Worm (Caenorhabditis elegans): ENCODE data around the gene F20C5.5.

DNA sequence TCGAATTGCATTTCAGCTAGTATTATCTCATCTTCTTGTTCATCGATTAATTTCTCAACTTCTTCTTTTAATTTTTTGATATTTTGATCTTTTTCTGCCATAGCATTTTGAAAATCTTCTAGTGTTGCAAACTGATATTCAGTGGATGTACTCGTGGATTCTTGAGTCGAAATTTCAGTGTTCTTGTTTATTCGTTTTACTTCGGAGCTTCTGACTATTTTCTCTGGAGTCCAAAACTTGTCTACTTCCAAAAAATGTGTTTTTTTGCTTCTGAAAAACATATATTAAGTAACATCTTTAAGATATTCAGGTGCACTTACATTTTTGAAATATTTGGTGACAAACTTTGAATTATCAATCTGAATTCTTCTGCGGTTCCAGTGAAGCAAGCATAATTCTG, at the start of gene F20C5.5:
- TF ChIP-seq fkh-10 (GFP tag; optimal IDR thresholded peaks at IDR 0.05) (no peak), lin-39 (tag; optimal IDR thresholded peaks at IDR 0.05) (no peak), pha-4 (tag; optimal IDR thresholded peaks at IDR 0.05) (no peak), pqm-1 (tag; optimal IDR thresholded peaks at IDR 0.05) (no peak), nhr-76 (tag; optimal IDR thresholded peaks at IDR 0.05) (no peak), nhr-28 (tag; optimal IDR thresholded peaks at IDR 0.05) (no peak), daf-12 (tag; optimal IDR thresholded peaks at IDR 0.05) (no peak), fos-1 (tag; optimal IDR thresholded peaks at IDR 0.05) (no peak)

Measured in whole organism, L3 larva.